Fruit fly (Drosophila melanogaster) whole organism, embryonic: ENCODE data around the gene DAAM.

ENCODE experiments used
- ATbp ChIP-seq: fragments of 200-800 bp; sonication (Bioruptor generic); optimal IDR thresholded peaks from 2 replicates; lab custom pipeline; 2017; ENCODE audit warnings: missing biosample characterization, mild to moderate bottlenecking, missing genetic modification characterization, missing genetic modification reagents
- Asciz ChIP-seq: fragments of 200-800 bp; sonication (Bioruptor generic); optimal IDR thresholded peaks from 2 replicates; lab custom pipeline; 2017; ENCODE audit warnings: missing biosample characterization, mild to moderate bottlenecking, missing genetic modification characterization, missing genetic modification reagents
- CG10654 ChIP-seq: fragments of 200-800 bp; sonication (Bioruptor generic); optimal IDR thresholded peaks from 2 replicates; lab custom pipeline; 2016; ENCODE audit warnings: missing biosample characterization, missing genetic modification characterization
- CG11085 ChIP-seq: fragments of 200-800 bp; sonication (Bioruptor generic); IDR thresholded peaks from 2 replicates; pipeline ENCODE4 v1.3.6; 2022; ENCODE audit warnings: missing biosample characterization, missing genetic modification characterization
- CG11456 ChIP-seq: fragments of 200-800 bp; sonication (Bioruptor generic); IDR thresholded peaks from 3 replicates; pipeline ENCODE4 v1.3.6; 2022; ENCODE audit warnings: missing biosample characterization, missing genetic modification characterization
- CG11695 ChIP-seq: fragments of 200-800 bp; sonication (Bioruptor generic); IDR thresholded peaks from 3 replicates; pipeline ENCODE4 v1.3.6; 2022; ENCODE audit warnings: missing biosample characterization, missing genetic modification characterization
- CG13296 ChIP-seq: fragments of 200-800 bp; sonication (Bioruptor generic); optimal IDR thresholded peaks from 3 replicates; lab custom pipeline; 2018; ENCODE audit warnings: missing biosample characterization, mild to moderate bottlenecking, missing genetic modification characterization
- CG13775 ChIP-seq: fragments of 200-800 bp; sonication (Bioruptor generic); optimal IDR thresholded peaks from 3 replicates; lab custom pipeline; 2017; ENCODE audit warnings: missing biosample characterization, mild to moderate bottlenecking, missing genetic modification characterization
- CG1603 ChIP-seq: fragments of 200-800 bp; sonication (Bioruptor generic); optimal IDR thresholded peaks from 2 replicates; lab custom pipeline; 2019; ENCODE audit warnings: missing biosample characterization, mild to moderate bottlenecking, missing genetic modification characterization, moderate library complexity
- CG18764 ChIP-seq: fragments of 200-800 bp; sonication (Bioruptor generic); optimal IDR thresholded peaks from 3 replicates; lab custom pipeline; 2016; ENCODE audit warnings: missing biosample characterization, missing genetic modification characterization
- CG3065 ChIP-seq: fragments of 200-800 bp; sonication (Bioruptor generic); optimal IDR thresholded peaks from 2 replicates; lab custom pipeline; 2016; ENCODE audit warnings: missing biosample characterization, missing genetic modification characterization
- CG4730 ChIP-seq: fragments of 200-800 bp; sonication (Bioruptor generic); IDR thresholded peaks from 2 replicates; pipeline ENCODE4 v1.3.6; 2022; ENCODE audit warnings: missing biosample characterization, missing genetic modification characterization
- CG5953 ChIP-seq: fragments of 200-800 bp; sonication (Bioruptor generic); IDR thresholded peaks from 2 replicates; pipeline ENCODE4 v1.3.6; 2022; ENCODE audit warnings: missing biosample characterization, missing genetic modification characterization
- CG6175 ChIP-seq: fragments of 200-800 bp; sonication (Bioruptor generic); IDR thresholded peaks from 3 replicates; pipeline ENCODE4 v1.3.6; 2022; ENCODE audit warnings: missing biosample characterization, missing genetic modification characterization
- CG8924 ChIP-seq: fragments of 200-800 bp; optimal IDR thresholded peaks from 3 replicates; lab custom pipeline; 2019; ENCODE audit warnings: missing biosample characterization, mild to moderate bottlenecking, missing genetic modification characterization, moderate library complexity
- CG9727 ChIP-seq: fragments of 200-800 bp; sonication (Bioruptor generic); optimal IDR thresholded peaks from 3 replicates; lab custom pipeline; 2017; ENCODE audit warnings: missing biosample characterization, mild to moderate bottlenecking, missing genetic modification characterization
- CG9817 ChIP-seq: fragments of 200-800 bp; sonication (Bioruptor generic); optimal IDR thresholded peaks from 2 replicates; lab custom pipeline; 2018; ENCODE audit warnings: missing biosample characterization, mild to moderate bottlenecking, missing genetic modification characterization, moderate library complexity
- Chrac-16 ChIP-seq: fragments of 200-800 bp; sonication (Bioruptor generic); optimal IDR thresholded peaks from 3 replicates; lab custom pipeline; 2016; ENCODE audit warnings: missing biosample characterization, missing genetic modification characterization
- H2.0 ChIP-seq: fragments of 200-800 bp; sonication (Bioruptor generic); IDR thresholded peaks from 2 replicates; pipeline ENCODE4 v1.3.6; 2022; ENCODE audit warnings: missing biosample characterization, missing genetic modification characterization
- HLHmδ ChIP-seq: fragments of 200-800 bp; sonication (Bioruptor generic); optimal IDR thresholded peaks from 2 replicates; lab custom pipeline; 2018; ENCODE audit warnings: missing biosample characterization, mild to moderate bottlenecking, missing genetic modification characterization, moderate library complexity
- Hmx ChIP-seq: fragments of 200-800 bp; sonication (Bioruptor generic); optimal IDR thresholded peaks from 2 replicates; lab custom pipeline; 2016; ENCODE audit warnings: missing biosample characterization, missing genetic modification characterization
- Lim3 ChIP-seq: fragments of 200-800 bp; sonication (Bioruptor generic); IDR thresholded peaks from 2 replicates; pipeline ENCODE4 v1.3.6; 2022; ENCODE audit warnings: missing biosample characterization, missing genetic modification characterization
- NC2α ChIP-seq: fragments of 200-800 bp; sonication (Bioruptor generic); optimal IDR thresholded peaks from 2 replicates; lab custom pipeline; 2016; ENCODE audit warnings: missing biosample characterization, missing genetic modification characterization
- Trl ChIP-seq, 3 experiments: fragments of >200 bp in 2 of 3; fragments of 200-800 bp in 1 of 3; sonication (Bioruptor generic) in 1 of 3; optimal IDR thresholded peaks; 2 replicates in 1 of 3; 3 replicates in 2 of 3; lab custom pipeline; 2016 to 2017; ENCODE audit warnings: missing biosample characterization in 1 of 3, missing genetic modification characterization in 1 of 3
- Vsx1 ChIP-seq: fragments of 200-800 bp; sonication (Bioruptor generic); optimal IDR thresholded peaks from 2 replicates; lab custom pipeline; 2017; ENCODE audit warnings: missing biosample characterization, mild to moderate bottlenecking, missing genetic modification characterization, missing genetic modification reagents
- ara ChIP-seq: fragments of 200-800 bp; sonication (Bioruptor generic); IDR thresholded peaks from 2 replicates; pipeline ENCODE4 v1.3.6; 2022; ENCODE audit warnings: missing biosample characterization, missing genetic modification characterization
- az2 ChIP-seq: fragments of 200-800 bp; sonication (Bioruptor generic); optimal IDR thresholded peaks from 3 replicates; lab custom pipeline; 2016; ENCODE audit warnings: missing biosample characterization, missing genetic modification characterization
- bcd ChIP-seq: fragments of 200-800 bp; sonication (Bioruptor generic); optimal IDR thresholded peaks from 2 replicates; lab custom pipeline; 2017; ENCODE audit warnings: missing biosample characterization, mild to moderate bottlenecking, missing genetic modification characterization
- btn ChIP-seq: fragments of 200-800 bp; sonication (Bioruptor generic); optimal IDR thresholded peaks from 2 replicates; lab custom pipeline; 2016; ENCODE audit warnings: missing biosample characterization, missing genetic modification characterization
- cad ChIP-seq: fragments of >200 bp; optimal IDR thresholded peaks from 2 replicates; lab custom pipeline; 2017; ENCODE audit warnings: missing biosample characterization, missing genetic modification characterization
- cato ChIP-seq: fragments of 200-800 bp; sonication (Bioruptor generic); optimal IDR thresholded peaks from 2 replicates; lab custom pipeline; 2016; ENCODE audit warnings: missing biosample characterization, missing genetic modification characterization, borderline replicate concordance
- chif ChIP-seq, 2 experiments: fragments of 200-800 bp; sonication (Bioruptor generic); optimal IDR thresholded peaks; 3 replicates each; lab custom pipeline; 2016; ENCODE audit warnings: missing biosample characterization in 2 of 2, missing genetic modification characterization in 2 of 2
- ci ChIP-seq: fragments of 200-800 bp; sonication (Bioruptor generic); IDR thresholded peaks from 3 replicates; pipeline ENCODE4 v1.3.6; 2022; ENCODE audit warnings: missing biosample characterization, missing genetic modification characterization
- en ChIP-seq: fragments of 200-800 bp; sonication (Bioruptor generic); optimal IDR thresholded peaks from 2 replicates; lab custom pipeline; 2016; ENCODE audit warnings: missing biosample characterization, missing genetic modification characterization
- esg ChIP-seq: fragments of 200-800 bp; sonication (Bioruptor generic); conservative IDR thresholded peaks from 2 replicates; pipeline ENCODE4 v1.3.6; 2022; ENCODE audit warnings: missing biosample characterization, missing genetic modification characterization
- fu2 ChIP-seq: fragments of 200-800 bp; sonication (Bioruptor generic); optimal IDR thresholded peaks from 2 replicates; lab custom pipeline; 2016; ENCODE audit warnings: missing biosample characterization, missing genetic modification characterization
- her ChIP-seq: fragments of 200-800 bp; sonication (Bioruptor generic); optimal IDR thresholded peaks from 2 replicates; lab custom pipeline; 2016; ENCODE audit warnings: missing biosample characterization, missing genetic modification characterization
- hkb ChIP-seq, 2 experiments: fragments of 200-800 bp in 1 of 2; fragments of >200 bp in 1 of 2; sonication (Bioruptor generic) in 1 of 2; IDR thresholded peaks in 1 of 2; optimal IDR thresholded peaks in 1 of 2; 2 replicates each; pipeline versions ENCODE4 v1.3.6 to Lab custom; 2017 to 2022; ENCODE audit warnings: missing biosample characterization in 1 of 2, missing genetic modification characterization in 1 of 2
- jumu ChIP-seq: fragments of 200-800 bp; sonication (Bioruptor generic); optimal IDR thresholded peaks from 3 replicates; lab custom pipeline; 2016; ENCODE audit warnings: missing biosample characterization, missing genetic modification characterization
- lilli ChIP-seq: fragments of 200-800 bp; sonication (Bioruptor generic); optimal IDR thresholded peaks from 3 replicates; lab custom pipeline; 2016; ENCODE audit warnings: missing biosample characterization, missing genetic modification characterization
- lov ChIP-seq, 2 experiments: fragments of 200-800 bp in 1 of 2; fragments of >200 bp in 1 of 2; sonication (Bioruptor generic) in 1 of 2; IDR thresholded peaks in 1 of 2; optimal IDR thresholded peaks in 1 of 2; 2 replicates in 1 of 2; 3 replicates in 1 of 2; pipeline versions ENCODE4 v1.3.6 to Lab custom; 2017 to 2022; ENCODE audit warnings: missing biosample characterization in 1 of 2, missing genetic modification characterization in 1 of 2
- pita ChIP-seq: fragments of 200-800 bp; sonication (Bioruptor generic); optimal IDR thresholded peaks from 2 replicates; lab custom pipeline; 2017; ENCODE audit warnings: missing biosample characterization, mild to moderate bottlenecking, missing genetic modification characterization
- repo ChIP-seq: fragments of 200-800 bp; sonication (Bioruptor generic); optimal IDR thresholded peaks from 2 replicates; lab custom pipeline; 2016; ENCODE audit warnings: missing biosample characterization, missing genetic modification characterization
- sima ChIP-seq: fragments of 200-800 bp; sonication (Bioruptor generic); optimal IDR thresholded peaks from 2 replicates; lab custom pipeline; 2016; ENCODE audit warnings: missing biosample characterization, missing genetic modification characterization
- sr ChIP-seq: fragments of 200-800 bp; sonication (Bioruptor generic); IDR thresholded peaks from 3 replicates; pipeline ENCODE4 v1.3.6; 2022; ENCODE audit warnings: missing biosample characterization, missing genetic modification characterization
- trh ChIP-seq: fragments of 200-800 bp; sonication (Bioruptor generic); optimal IDR thresholded peaks from 2 replicates; lab custom pipeline; 2016; ENCODE audit warnings: missing biosample characterization, missing genetic modification characterization
- tx ChIP-seq: fragments of 200-800 bp; sonication (Bioruptor generic); optimal IDR thresholded peaks from 2 replicates; lab custom pipeline; 2016; ENCODE audit warnings: missing biosample characterization, missing genetic modification characterization
- vvl ChIP-seq: fragments of 200-800 bp; sonication (Bioruptor generic); IDR thresholded peaks from 2 replicates; pipeline ENCODE4 v1.3.6; 2022; ENCODE audit warnings: missing biosample characterization, missing genetic modification characterization
- wor ChIP-seq: fragments of 200-800 bp; sonication (Bioruptor generic); IDR thresholded peaks from 2 replicates; pipeline ENCODE4 v1.3.6; 2022; ENCODE audit warnings: missing biosample characterization, missing genetic modification characterization

Gene DAAM

dm6 chrX:1276757-1277527, 45.2 kb downstream of the DAAM start (continued):
- peak; percentile 94 for TF ChIP-seq ATbp (GFP tag; lab: Kevin White, UChicago)
- peak; percentile 91 for TF ChIP-seq CG6175 (GFP tag; lab: Robert Waterston, UW)
- TF ChIP-seq CG5953 (GFP tag; lab: Robert Waterston, UW), result peak; percentile 85
- peak; percentile 95 for TF ChIP-seq CG11456 (GFP tag; lab: Robert Waterston, UW)
- TF ChIP-seq lilli, result peak; percentile 91
- TF ChIP-seq tx (GFP tag; lab: Kevin White, UChicago), result peak; percentile 85
- peak; percentile 67 for TF ChIP-seq NC2α (GFP tag; lab: Kevin White, UChicago)
- peak; percentile 87 for TF ChIP-seq chif (GFP tag; optimal IDR thresholded peaks at IDR 0.05; lab: Kevin White, UChicago)
- peak; percentile 75; the same call in 2 of the 3 replicates for TF ChIP-seq sr (GFP tag; lab: Robert Waterston, UW)
- peak; percentile 84 for TF ChIP-seq repo (GFP tag; lab: Kevin White, UChicago)
- TF ChIP-seq CG10654 (GFP tag; lab: Kevin White, UChicago), result peak; percentile 88
- TF ChIP-seq CG11695 (GFP tag; lab: Robert Waterston, UW), result peak; percentile 96
- TF ChIP-seq Chrac-16 (GFP tag; lab: Kevin White, UChicago), result peak; percentile 83
- TF ChIP-seq Lim3 (GFP tag; lab: Robert Waterston, UW), result peak; percentile 79
- peak; percentile 56 for TF ChIP-seq CG3065 (GFP tag; lab: Kevin White, UChicago)
- peak; percentile 84 for TF ChIP-seq CG9817 (tag; lab: Kevin White, UChicago)
- TF ChIP-seq her (GFP tag; lab: Kevin White, UChicago), result peak; percentile 94
- no peak for TF ChIP-seq HLHmδ
- TF ChIP-seq Vsx1, result peak; percentile 87
- no peak for TF ChIP-seq Trl (optimal IDR thresholded peaks at IDR 0.05; lab: Kevin White, UChicago)
- peak; percentile 91 for TF ChIP-seq Trl (GFP tag; optimal IDR thresholded peaks at IDR 0.05; lab: Kevin White, UChicago)
- peak; percentile 87 for TF ChIP-seq CG4730
- peak; percentile 89 for TF ChIP-seq CG8924
- peak; percentile 96 for TF ChIP-seq ci (GFP tag; lab: Robert Waterston, UW)
- TF ChIP-seq cad (GFP tag; lab: Kevin White, UChicago), result no peak
- TF ChIP-seq az2 (GFP tag; lab: Kevin White, UChicago), result peak; percentile 86
- TF ChIP-seq Asciz (GFP tag; lab: Kevin White, UChicago), result peak; percentile 84
- peak; percentile 78 for TF ChIP-seq sima (GFP tag; lab: Kevin White, UChicago)
- peak; percentile 77 for TF ChIP-seq cato
- peak; percentile 78 for TF ChIP-seq wor
- TF ChIP-seq hkb (optimal IDR thresholded peaks at IDR 0.05; lab: Kevin White, UChicago), result no peak
- TF ChIP-seq hkb (GFP tag; IDR thresholded peaks at IDR 0.05; lab: Robert Waterston, UW), result peak; percentile 97
- no peak for TF ChIP-seq lov (optimal IDR thresholded peaks at IDR 0.05; lab: Kevin White, UChicago)
- TF ChIP-seq lov (GFP tag; IDR thresholded peaks at IDR 0.05; lab: Robert Waterston, UW), result peak; percentile 84; the same call in 2 of the 3 replicates
- peak; percentile 72 for TF ChIP-seq Hmx (GFP tag; lab: Kevin White, UChicago)
- peak; percentile 90 for TF ChIP-seq CG9727 (GFP tag; lab: Kevin White, UChicago)
- TF ChIP-seq en, result peak; percentile 81
- TF ChIP-seq CG13775, result peak; percentile 85
- peak; percentile 94 for TF ChIP-seq H2.0 (GFP tag; lab: Robert Waterston, UW)
- TF ChIP-seq vvl (GFP tag; lab: Robert Waterston, UW), result peak; percentile 96
- TF ChIP-seq bcd (GFP tag; lab: Kevin White, UChicago), result peak; percentile 91
- peak; percentile 76 for TF ChIP-seq trh (GFP tag; lab: Kevin White, UChicago)
- TF ChIP-seq jumu, result peak; percentile 92
- TF ChIP-seq CG11085 (GFP tag; lab: Robert Waterston, UW), result peak; percentile 89
- peak; percentile 80 for TF ChIP-seq btn (GFP tag; lab: Kevin White, UChicago)
- TF ChIP-seq CG13296 (GFP tag; lab: Kevin White, UChicago), result peak; percentile 89
- TF ChIP-seq fu2 (GFP tag; lab: Kevin White, UChicago), result peak; percentile 89
- TF ChIP-seq esg (GFP tag; lab: Robert Waterston, UW), result peak; percentile 93
- peak; percentile 84 for TF ChIP-seq ara (GFP tag; lab: Robert Waterston, UW)
- no peak for TF ChIP-seq pita (GFP tag; lab: Kevin White, UChicago)
- peak; percentile 95 for TF ChIP-seq CG1603 (tag; lab: Kevin White, UChicago)
- TF ChIP-seq CG18764 (GFP tag; lab: Kevin White, UChicago), result peak; percentile 78
